Fruit fly (Drosophila melanogaster) whole organism, embryonic: ENCODE data around the gene CG13949.

Source experiments
- Ada2b ChIP-seq: fragments of 200-800 bp; sonication (Bioruptor generic); IDR thresholded peaks from 2 replicates; pipeline ENCODE4 v1.3.6; 2022; ENCODE audit warnings: missing biosample characterization, missing genetic modification characterization
- Asciz ChIP-seq: fragments of 200-800 bp; sonication (Bioruptor generic); optimal IDR thresholded peaks from 2 replicates; lab custom pipeline; 2017; ENCODE audit warnings: missing biosample characterization, mild to moderate bottlenecking, missing genetic modification characterization, missing genetic modification reagents
- Atf-2 ChIP-seq: fragments of 200-800 bp; sonication (Bioruptor generic); optimal IDR thresholded peaks from 2 replicates; lab custom pipeline; 2016; ENCODE audit warnings: missing biosample characterization, missing genetic modification characterization
- Bteb2 ChIP-seq: fragments of 200-800 bp; sonication (Bioruptor generic); optimal IDR thresholded peaks from 2 replicates; lab custom pipeline; 2016; ENCODE audit warnings: missing biosample characterization, missing genetic modification characterization
- CG10321 ChIP-seq: fragments of 200-800 bp; sonication (Bioruptor generic); IDR thresholded peaks from 2 replicates; pipeline ENCODE4 v1.3.6; 2022; ENCODE audit warnings: missing biosample characterization, missing genetic modification characterization
- CG10979 ChIP-seq: fragments of 200-800 bp; sonication (Bioruptor generic); optimal IDR thresholded peaks from 2 replicates; lab custom pipeline; 2018; ENCODE audit warnings: missing biosample characterization, mild to moderate bottlenecking, missing genetic modification characterization, moderate library complexity
- CG11696 ChIP-seq: fragments of 200-800 bp; sonication (Bioruptor generic); IDR thresholded peaks from 2 replicates; pipeline ENCODE4 v1.3.6; 2022; ENCODE audit warnings: missing biosample characterization, missing genetic modification characterization
- CG12219 ChIP-seq: fragments of 200-800 bp; sonication (Bioruptor generic); optimal IDR thresholded peaks from 3 replicates; lab custom pipeline; 2018; ENCODE audit warnings: missing biosample characterization, mild to moderate bottlenecking, missing genetic modification characterization
- CG17912 ChIP-seq: fragments of 200-800 bp; sonication (Bioruptor generic); optimal IDR thresholded peaks from 2 replicates; lab custom pipeline; 2018; ENCODE audit warnings: missing biosample characterization, mild to moderate bottlenecking, missing genetic modification characterization
- CG2116 ChIP-seq: fragments of 200-800 bp; sonication (Bioruptor generic); optimal IDR thresholded peaks from 3 replicates; lab custom pipeline; 2018; ENCODE audit warnings: missing biosample characterization, mild to moderate bottlenecking, missing genetic modification characterization
- CG32532 ChIP-seq: fragments of 200-800 bp; sonication (Bioruptor generic); IDR thresholded peaks from 2 replicates; pipeline ENCODE4 v1.3.6; 2022; ENCODE audit warnings: missing biosample characterization, missing genetic modification characterization
- CG33213 ChIP-seq: fragments of 200-800 bp; sonication (Bioruptor generic); optimal IDR thresholded peaks from 3 replicates; lab custom pipeline; 2016; ENCODE audit warnings: missing biosample characterization, missing genetic modification characterization
- CG33557 ChIP-seq: fragments of 200-800 bp; sonication (Bioruptor generic); optimal IDR thresholded peaks from 2 replicates; lab custom pipeline; 2019; ENCODE audit warnings: missing biosample characterization, mild to moderate bottlenecking, missing genetic modification characterization, moderate library complexity
- CG4328 ChIP-seq: fragments of 200-800 bp; sonication (Bioruptor generic); optimal IDR thresholded peaks from 3 replicates; lab custom pipeline; 2017; ENCODE audit warnings: missing biosample characterization, missing genetic modification reagents, missing genetic modification characterization
- CG4360 ChIP-seq: fragments of 200-800 bp; sonication (Bioruptor generic); IDR thresholded peaks from 2 replicates; pipeline ENCODE4 v1.3.6; 2022; ENCODE audit warnings: missing biosample characterization, missing genetic modification characterization
- CG4730 ChIP-seq: fragments of 200-800 bp; sonication (Bioruptor generic); IDR thresholded peaks from 2 replicates; pipeline ENCODE4 v1.3.6; 2022; ENCODE audit warnings: missing biosample characterization, missing genetic modification characterization
- CG5180 ChIP-seq: fragments of 200-800 bp; sonication (Bioruptor generic); optimal IDR thresholded peaks from 3 replicates; lab custom pipeline; 2017; ENCODE audit warnings: missing biosample characterization, missing genetic modification characterization, mild to moderate bottlenecking, moderate library complexity, missing genetic modification reagents
- CG6683 ChIP-seq: fragments of 200-800 bp; sonication (Bioruptor generic); optimal IDR thresholded peaks from 2 replicates; lab custom pipeline; 2017; ENCODE audit warnings: missing biosample characterization, mild to moderate bottlenecking, missing genetic modification characterization, missing genetic modification reagents
- CG6791 ChIP-seq: fragments of 200-800 bp; sonication (Bioruptor generic); IDR thresholded peaks from 3 replicates; pipeline ENCODE4 v1.3.6; 2022; ENCODE audit warnings: missing biosample characterization, missing genetic modification characterization; ENCODE audit not compliant: partially characterized antibody
- CG6854 ChIP-seq: fragments of 200-800 bp; sonication (Bioruptor generic); optimal IDR thresholded peaks from 3 replicates; lab custom pipeline; 2017; ENCODE audit warnings: missing biosample characterization, mild to moderate bottlenecking, missing genetic modification characterization
- CG7963 ChIP-seq: fragments of 200-800 bp; sonication (Bioruptor generic); IDR thresholded peaks from 3 replicates; pipeline ENCODE4 v1.3.6; 2022; ENCODE audit warnings: missing biosample characterization, missing genetic modification characterization; ENCODE audit not compliant: partially characterized antibody
- CG8089 ChIP-seq: fragments of 200-800 bp; sonication (Bioruptor generic); optimal IDR thresholded peaks from 3 replicates; lab custom pipeline; 2016; ENCODE audit warnings: missing biosample characterization, missing genetic modification characterization
- CG8944 ChIP-seq: fragments of 200-800 bp; sonication (Bioruptor generic); optimal IDR thresholded peaks from 3 replicates; lab custom pipeline; 2016; ENCODE audit warnings: missing biosample characterization, missing genetic modification characterization
- CHES-1-like ChIP-seq: fragments of 200-800 bp; sonication (Bioruptor generic); optimal IDR thresholded peaks from 2 replicates; lab custom pipeline; 2016; ENCODE audit warnings: missing biosample characterization, missing genetic modification characterization
- D19A ChIP-seq: fragments of 200-800 bp; optimal IDR thresholded peaks from 3 replicates; lab custom pipeline; 2019; ENCODE audit warnings: missing biosample characterization, mild to moderate bottlenecking, missing genetic modification characterization, moderate library complexity
- Dll ChIP-seq: fragments of 200-800 bp; sonication (Bioruptor generic); IDR thresholded peaks from 4 replicates; pipeline ENCODE4 v1.3.6; 2022; ENCODE audit warnings: missing biosample characterization, missing genetic modification characterization; ENCODE audit not compliant: partially characterized antibody
- E2f2 ChIP-seq: fragments of 200-800 bp; sonication (Bioruptor generic); IDR thresholded peaks from 2 replicates; pipeline ENCODE4 v1.3.6; 2022; ENCODE audit warnings: missing biosample characterization, missing genetic modification characterization
- Elba2 ChIP-seq: fragments of 200-800 bp; sonication (Bioruptor generic); optimal IDR thresholded peaks from 3 replicates; lab custom pipeline; 2016; ENCODE audit warnings: missing biosample characterization, missing genetic modification characterization
- GATAe ChIP-seq: fragments of 200-800 bp; sonication (Bioruptor generic); conservative IDR thresholded peaks from 2 replicates; pipeline ENCODE4 v1.3.6; 2022; ENCODE audit warnings: missing biosample characterization, missing genetic modification characterization
- Hmx ChIP-seq: fragments of 200-800 bp; sonication (Bioruptor generic); optimal IDR thresholded peaks from 2 replicates; lab custom pipeline; 2016; ENCODE audit warnings: missing biosample characterization, missing genetic modification characterization
- Scr ChIP-seq: fragments of 200-800 bp; sonication (Bioruptor generic); IDR thresholded peaks from 2 replicates; pipeline ENCODE4 v1.3.6; 2022; ENCODE audit warnings: missing biosample characterization, missing genetic modification characterization; ENCODE audit not compliant: partially characterized antibody
- cato ChIP-seq: fragments of 200-800 bp; sonication (Bioruptor generic); optimal IDR thresholded peaks from 2 replicates; lab custom pipeline; 2016; ENCODE audit warnings: missing biosample characterization, missing genetic modification characterization, borderline replicate concordance
- cg ChIP-seq: fragments of 200-800 bp; sonication (Bioruptor generic); optimal IDR thresholded peaks from 3 replicates; lab custom pipeline; 2019; ENCODE audit warnings: missing biosample characterization, mild to moderate bottlenecking, missing genetic modification characterization, moderate library complexity
- chif ChIP-seq, 2 experiments: fragments of 200-800 bp; sonication (Bioruptor generic); optimal IDR thresholded peaks; 3 replicates each; lab custom pipeline; 2016; ENCODE audit warnings: missing biosample characterization in 2 of 2, missing genetic modification characterization in 2 of 2
- crc ChIP-seq: fragments of 200-800 bp; sonication (Bioruptor generic); optimal IDR thresholded peaks from 2 replicates; lab custom pipeline; 2016; ENCODE audit warnings: missing biosample characterization, missing genetic modification characterization
- crol ChIP-seq: fragments of 200-800 bp; sonication (Bioruptor generic); IDR thresholded peaks from 2 replicates; pipeline ENCODE4 v1.3.6; 2022; ENCODE audit warnings: missing biosample characterization, missing genetic modification characterization
- gsb-n ChIP-seq: fragments of 200-800 bp; sonication (Bioruptor generic); optimal IDR thresholded peaks from 3 replicates; lab custom pipeline; 2018; ENCODE audit warnings: missing biosample characterization, mild to moderate bottlenecking, missing genetic modification characterization
- h ChIP-seq: fragments of >200 bp; optimal IDR thresholded peaks from 2 replicates; lab custom pipeline; 2017
- lola ChIP-seq, 3 experiments: fragments of >200 bp in 2 of 3; fragments of 200-800 bp in 1 of 3; sonication (Bioruptor generic) in 1 of 3; optimal IDR thresholded peaks; 2 replicates each; lab custom pipeline; 2017 to 2019; ENCODE audit warnings: missing biosample characterization in 3 of 3, missing genetic modification characterization in 3 of 3, mild to moderate bottlenecking in 1 of 3, moderate library complexity in 1 of 3
- luna ChIP-seq: fragments of 200-800 bp; sonication (Bioruptor generic); optimal IDR thresholded peaks from 2 replicates; lab custom pipeline; 2016; ENCODE audit warnings: missing biosample characterization, missing genetic modification characterization
- nau ChIP-seq: fragments of 200-800 bp; sonication (Bioruptor generic); optimal IDR thresholded peaks from 3 replicates; lab custom pipeline; 2017; ENCODE audit warnings: missing biosample characterization, mild to moderate bottlenecking, missing genetic modification characterization, missing genetic modification reagents
- prd ChIP-seq, 3 experiments: fragments of >200 bp in 2 of 3; fragments of 200-800 bp in 1 of 3; sonication (Bioruptor generic) in 1 of 3; optimal IDR thresholded peaks in 2 of 3; IDR thresholded peaks in 1 of 3; 2 replicates in 2 of 3; 3 replicates in 1 of 3; pipeline versions ENCODE4 v1.3.6 to Lab custom; 2017 to 2022; ENCODE audit warnings: missing biosample characterization in 1 of 3, missing genetic modification characterization in 1 of 3
- pros ChIP-seq: fragments of 200-800 bp; sonication (Bioruptor generic); optimal IDR thresholded peaks from 3 replicates; lab custom pipeline; 2019; ENCODE audit warnings: missing biosample characterization, mild to moderate bottlenecking, missing genetic modification characterization, moderate library complexity
- pum ChIP-seq: fragments of 200-800 bp; sonication (Bioruptor generic); optimal IDR thresholded peaks from 2 replicates; lab custom pipeline; 2016; ENCODE audit warnings: missing biosample characterization, missing genetic modification characterization
- scrt ChIP-seq: fragments of 200-800 bp; sonication (Bioruptor generic); optimal IDR thresholded peaks from 2 replicates; lab custom pipeline; 2018; ENCODE audit warnings: missing biosample characterization, mild to moderate bottlenecking, missing genetic modification characterization, moderate library complexity
- shn ChIP-seq: fragments of 200-800 bp; sonication (Bioruptor generic); optimal IDR thresholded peaks from 3 replicates; lab custom pipeline; 2016; ENCODE audit warnings: missing biosample characterization, missing genetic modification characterization
- slou ChIP-seq: fragments of 200-800 bp; sonication (Bioruptor generic); optimal IDR thresholded peaks from 3 replicates; lab custom pipeline; 2016; ENCODE audit warnings: missing biosample characterization, missing genetic modification characterization
- tx ChIP-seq: fragments of 200-800 bp; sonication (Bioruptor generic); optimal IDR thresholded peaks from 2 replicates; lab custom pipeline; 2016; ENCODE audit warnings: missing biosample characterization, missing genetic modification characterization
- wdn ChIP-seq: fragments of 200-800 bp; sonication (Bioruptor generic); IDR thresholded peaks from 2 replicates; pipeline ENCODE4 v1.3.6; 2022; ENCODE audit warnings: missing biosample characterization, missing genetic modification characterization

The CG13949 gene

dm6 chr2L:819315-820032, 35.7 kb upstream of the CG13949 start, which contains the start of the genes PGAP2 and Clp (continued):
- no peak for TF ChIP-seq CG12219 (GFP tag; lab: Kevin White, UChicago)
- peak; percentile 61; the same call in 1 of the 2 replicates for TF ChIP-seq Ada2b
- no peak for TF ChIP-seq CG33213 (GFP tag; lab: Kevin White, UChicago)
- TF ChIP-seq luna (GFP tag; lab: Kevin White, UChicago) = no peak
- TF ChIP-seq scrt (GFP tag; lab: Kevin White, UChicago) = no peak
- peak; percentile 21 for TF ChIP-seq shn (GFP tag; lab: Kevin White, UChicago)
- TF ChIP-seq CG8089 = no peak
- TF ChIP-seq CG4360 (GFP tag; lab: Robert Waterston, UW) = peak; percentile 71
- peak; percentile 43 to 56 for TF ChIP-seq chif (GFP tag; optimal IDR thresholded peaks at IDR 0.05; lab: Kevin White, UChicago)
- TF ChIP-seq CG33557 (GFP tag; lab: Kevin White, UChicago) = peak; percentile 53
- TF ChIP-seq slou (GFP tag; lab: Kevin White, UChicago) = peak; percentile 49
- no peak for TF ChIP-seq CG6791 (GFP tag; lab: Robert Waterston, UW)
- peak; percentile 65 for TF ChIP-seq CG4730 (GFP tag; lab: Robert Waterston, UW)
- no peak for TF ChIP-seq tx (GFP tag; lab: Kevin White, UChicago)
- TF ChIP-seq CG6683 (GFP tag; lab: Kevin White, UChicago) = no peak
- peak; percentile 30 for TF ChIP-seq Atf-2 (GFP tag; lab: Kevin White, UChicago)
- no peak for TF ChIP-seq cg
- TF ChIP-seq CG6854 = no peak
- no peak for TF ChIP-seq h (lab: Kevin White, UChicago)
- TF ChIP-seq CG8944 = peak; percentile 12
- TF ChIP-seq CG5180 = peak; percentile 46
- no peak for TF ChIP-seq CG7963
- TF ChIP-seq CHES-1-like (GFP tag; lab: Kevin White, UChicago) = peak; percentile 30
- no peak for TF ChIP-seq CG11696 (GFP tag; lab: Robert Waterston, UW)
- no peak for TF ChIP-seq nau (GFP tag; lab: Kevin White, UChicago)
- no peak for TF ChIP-seq D19A (tag; lab: Kevin White, UChicago)
- no peak for TF ChIP-seq crc (GFP tag; lab: Kevin White, UChicago)
- TF ChIP-seq lola (GFP tag; optimal IDR thresholded peaks at IDR 0.05; lab: Kevin White, UChicago) = peak in 1 of 3 experiments; percentile 80
- TF ChIP-seq GATAe (GFP tag; lab: Robert Waterston, UW) = no peak
- TF ChIP-seq Bteb2 (GFP tag; lab: Kevin White, UChicago) = peak; percentile 46
- peak; percentile 62 for TF ChIP-seq cato
- no peak for TF ChIP-seq CG10321 (GFP tag; lab: Robert Waterston, UW)
- TF ChIP-seq wdn (GFP tag; lab: Robert Waterston, UW) = no peak
- peak; percentile 85 for TF ChIP-seq CG10979 (tag; lab: Kevin White, UChicago)
- peak; percentile 67; the same call in 1 of the 2 replicates for TF ChIP-seq Scr (GFP tag; lab: Robert Waterston, UW)
- TF ChIP-seq pros (GFP tag; lab: Kevin White, UChicago) = no peak
- peak; percentile 63 for TF ChIP-seq pum (GFP tag; lab: Kevin White, UChicago)
- peak; percentile 72 for TF ChIP-seq CG2116
- no peak for TF ChIP-seq Elba2 (GFP tag; lab: Kevin White, UChicago)
- no peak for TF ChIP-seq prd (optimal IDR thresholded peaks at IDR 0.05; lab: Kevin White, UChicago)
- TF ChIP-seq prd (GFP tag; IDR thresholded peaks at IDR 0.05; lab: Robert Waterston, UW) = peak; percentile 85
- peak; percentile 32; the same call in 1 of the 2 replicates for TF ChIP-seq E2f2
- peak; percentile 79 for TF ChIP-seq CG32532 (GFP tag; lab: Robert Waterston, UW)
- no peak for TF ChIP-seq CG17912 (GFP tag; lab: Kevin White, UChicago)
- TF ChIP-seq Dll = peak; percentile 70; the same call in 3 of the 4 replicates
- peak; percentile 48 for TF ChIP-seq CG4328
- TF ChIP-seq Hmx (GFP tag; lab: Kevin White, UChicago) = no peak
- TF ChIP-seq crol (GFP tag; lab: Robert Waterston, UW) = no peak
- TF ChIP-seq Asciz (GFP tag; lab: Kevin White, UChicago) = no peak
- no peak for TF ChIP-seq gsb-n (tag; lab: Kevin White, UChicago)
